Fruit fly (Drosophila melanogaster): ENCODE measurements around the gene CG10809.
A peak's percentile ranks its signal among the peaks of the same experiment; 100 is the strongest.

The CG10809 gene

dm6 chr3L:9859624-9860023 lies at the start of gene CG10809:
Gene CG10809, minus strand, starts transcription at chr3L:9859889.
- TF ChIP-seq Dif (GFP tag; optimal IDR thresholded peaks at IDR 0.05; ENCODE audit: partially characterized antibody): no peak
- TF ChIP-seq HLH106 (tag; optimal IDR thresholded peaks at IDR 0.05): peak; percentile 23
- peak; percentile 6 for TF ChIP-seq ey (GFP tag; optimal IDR thresholded peaks at IDR 0.05)
- TF ChIP-seq CrebA (GFP tag; optimal IDR thresholded peaks at IDR 0.05; ENCODE audit: borderline replicate concordance): no peak
- no peak for TF ChIP-seq CG32264 (GFP tag; optimal IDR thresholded peaks at IDR 0.05)
- no peak for TF ChIP-seq OdsH (GFP tag; optimal IDR thresholded peaks at IDR 0.05)
- no peak for TF ChIP-seq usp (GFP tag; optimal IDR thresholded peaks at IDR 0.05)
- TF ChIP-seq sv (GFP tag; optimal IDR thresholded peaks at IDR 0.05): no peak
- peak; percentile 30 for TF ChIP-seq dsf (GFP tag; optimal IDR thresholded peaks at IDR 0.05; ENCODE audit: borderline replicate concordance)
- TF ChIP-seq rgr (GFP tag; optimal IDR thresholded peaks at IDR 0.05): peak; percentile 39
- TF ChIP-seq Jra (GFP tag; optimal IDR thresholded peaks at IDR 0.05): peak; percentile 29
- TF ChIP-seq Hr83 (GFP tag; optimal IDR thresholded peaks at IDR 0.05; ENCODE audit: poor library complexity, severe bottlenecking): peak; percentile 41
- no peak for TF ChIP-seq br (GFP tag; optimal IDR thresholded peaks at IDR 0.05)
- peak; percentile 52 for TF ChIP-seq Hnf4 (GFP tag; optimal IDR thresholded peaks at IDR 0.05)
- TF ChIP-seq dmrt93B (GFP tag; optimal IDR thresholded peaks at IDR 0.05): no peak
- no peak for TF ChIP-seq dl (GFP tag; optimal IDR thresholded peaks at IDR 0.05; ENCODE audit: insufficient read depth in 1 of 2, partially characterized antibody in 2 of 2)
- TF ChIP-seq foxo (GFP tag; optimal IDR thresholded peaks at IDR 0.05): peak in 1 of 2 experiments; percentile 10
- TF ChIP-seq fru (GFP tag; optimal IDR thresholded peaks at IDR 0.05): no peak
- no peak for TF ChIP-seq GATAd (GFP tag; optimal IDR thresholded peaks at IDR 0.05)
- TF ChIP-seq sage (GFP tag; optimal IDR thresholded peaks at IDR 0.05): no peak
- TF ChIP-seq N (GFP tag; optimal IDR thresholded peaks at IDR 0.05): no peak
- TF ChIP-seq Hr78 (GFP tag; optimal IDR thresholded peaks at IDR 0.05): no peak
- TF ChIP-seq pan (optimal IDR thresholded peaks at IDR 0.05): no peak
- no peak for TF ChIP-seq Mio (GFP tag; optimal IDR thresholded peaks at IDR 0.05)
- peak; percentile 10 for TF ChIP-seq psq (GFP tag; optimal IDR thresholded peaks at IDR 0.05)
- TF ChIP-seq brk (GFP tag; optimal IDR thresholded peaks at IDR 0.05): no peak
- TF ChIP-seq Rel (GFP tag; optimal IDR thresholded peaks at IDR 0.05): no peak
- peak; percentile 23 for TF ChIP-seq Rel (tag; optimal IDR thresholded peaks at IDR 0.05)
- no peak for TF ChIP-seq tai (GFP tag; optimal IDR thresholded peaks at IDR 0.05)
- TF ChIP-seq Dfd (GFP tag; optimal IDR thresholded peaks at IDR 0.05): no peak
- peak; percentile 59 for TF ChIP-seq h (GFP tag; optimal IDR thresholded peaks at IDR 0.05)
- peak; percentile 55 for TF ChIP-seq woc (GFP tag; optimal IDR thresholded peaks at IDR 0.05)
- no peak for TF ChIP-seq Myc (optimal IDR thresholded peaks at IDR 0.05)
- no peak for TF ChIP-seq lola (GFP tag; optimal IDR thresholded peaks at IDR 0.05)
- TF ChIP-seq Abd-B (GFP tag; optimal IDR thresholded peaks at IDR 0.05): no peak
- no peak for TF ChIP-seq jim (GFP tag; optimal IDR thresholded peaks at IDR 0.05)
- TF ChIP-seq Vsx2 (GFP tag; optimal IDR thresholded peaks at IDR 0.05; ENCODE audit: partially characterized antibody): no peak
- TF ChIP-seq Sp1 (GFP tag; optimal IDR thresholded peaks at IDR 0.05): peak; percentile 28
- peak; percentile 23 for TF ChIP-seq CG9705 (GFP tag; optimal IDR thresholded peaks at IDR 0.05)

- no peak for TF ChIP-seq Abd-B (GFP tag; optimal IDR thresholded peaks at IDR 0.05)
- no peak for TF ChIP-seq CG32264 (GFP tag; optimal IDR thresholded peaks at IDR 0.05)
- no peak for TF ChIP-seq psq (GFP tag; optimal IDR thresholded peaks at IDR 0.05)
- no peak for TF ChIP-seq woc (GFP tag; optimal IDR thresholded peaks at IDR 0.05)
- no peak for TF ChIP-seq pan (optimal IDR thresholded peaks at IDR 0.05)
- no peak for TF ChIP-seq fru (GFP tag; optimal IDR thresholded peaks at IDR 0.05)
- TF ChIP-seq dmrt93B (GFP tag; optimal IDR thresholded peaks at IDR 0.05): no peak
- no peak for TF ChIP-seq foxo (GFP tag; optimal IDR thresholded peaks at IDR 0.05)
- no peak for TF ChIP-seq Hnf4 (GFP tag; optimal IDR thresholded peaks at IDR 0.05)
- no peak for TF ChIP-seq tai (GFP tag; optimal IDR thresholded peaks at IDR 0.05)
- no peak for TF ChIP-seq Dif (GFP tag; optimal IDR thresholded peaks at IDR 0.05; ENCODE audit: partially characterized antibody)
These were observed 48.1 kb upstream of the CG10809 start, which contains the start of gene bma for dm6 chr3L:9907719-9908170. Gene bma, plus strand, starts transcription at chr3L:9908120.

- TF ChIP-seq CrebA (GFP tag; optimal IDR thresholded peaks at IDR 0.05; ENCODE audit: borderline replicate concordance) (no peak), Abd-B (GFP tag; optimal IDR thresholded peaks at IDR 0.05) (no peak), jim (GFP tag; optimal IDR thresholded peaks at IDR 0.05) (no peak), dsf (GFP tag; optimal IDR thresholded peaks at IDR 0.05; ENCODE audit: borderline replicate concordance) (no peak), CG9705 (GFP tag; optimal IDR thresholded peaks at IDR 0.05) (no peak), dl (GFP tag; optimal IDR thresholded peaks at IDR 0.05; ENCODE audit: insufficient read depth in 1 of 2, partially characterized antibody in 2 of 2) (no peak), woc (GFP tag; optimal IDR thresholded peaks at IDR 0.05) (no peak), Dfd (GFP tag; optimal IDR thresholded peaks at IDR 0.05) (no peak), psq (GFP tag; optimal IDR thresholded peaks at IDR 0.05) (no peak), GATAd (GFP tag; optimal IDR thresholded peaks at IDR 0.05) (no peak), Myc (optimal IDR thresholded peaks at IDR 0.05) (no peak), usp (GFP tag; optimal IDR thresholded peaks at IDR 0.05) (no peak), HLH106 (tag; optimal IDR thresholded peaks at IDR 0.05) (no peak), ey (GFP tag; optimal IDR thresholded peaks at IDR 0.05) (no peak), Sp1 (GFP tag; optimal IDR thresholded peaks at IDR 0.05) (no peak), fru (GFP tag; optimal IDR thresholded peaks at IDR 0.05) (no peak), Hr83 (GFP tag; optimal IDR thresholded peaks at IDR 0.05; ENCODE audit: poor library complexity, severe bottlenecking) (no peak), Hr78 (GFP tag; optimal IDR thresholded peaks at IDR 0.05) (no peak), br (GFP tag; optimal IDR thresholded peaks at IDR 0.05) (no peak)
These were observed 45.3 kb upstream of the CG10809 start for dm6 chr3L:9904988-9905387.

Data from whole organism, wandering third instar larva.